Fruit fly (Drosophila melanogaster) whole organism, prepupa: ENCODE results near the gene CG4374.

Experiments
- CG10631 ChIP-seq: fragments of 200-800 bp; sonication (Bioruptor generic); optimal IDR thresholded peaks from 2 replicates; lab custom pipeline; 2016; ENCODE audit warnings: missing biosample characterization, missing genetic modification characterization
- CG10669 ChIP-seq: fragments of 200-800 bp; sonication (Bioruptor generic); optimal IDR thresholded peaks from 3 replicates; lab custom pipeline; 2018; ENCODE audit warnings: missing biosample characterization, mild to moderate bottlenecking, missing genetic modification characterization, moderate library complexity
- CG11294 ChIP-seq: fragments of 200-800 bp; sonication (Bioruptor generic); IDR thresholded peaks from 2 replicates; pipeline ENCODE4 v1.3.6; 2022; ENCODE audit warnings: missing biosample characterization, missing genetic modification characterization
- CG16779 ChIP-seq: fragments of 200-800 bp; sonication (Bioruptor generic); optimal IDR thresholded peaks from 3 replicates; lab custom pipeline; 2017; ENCODE audit warnings: missing biosample characterization, mild to moderate bottlenecking, missing genetic modification characterization
- CG6276 ChIP-seq: fragments of 200-800 bp; sonication (Bioruptor generic); optimal IDR thresholded peaks from 2 replicates; lab custom pipeline; 2017; ENCODE audit warnings: missing biosample characterization, mild to moderate bottlenecking, missing genetic modification characterization
- achi ChIP-seq: fragments of 200-800 bp; sonication (Bioruptor generic); optimal IDR thresholded peaks from 3 replicates; lab custom pipeline; 2016; ENCODE audit warnings: missing biosample characterization, missing genetic modification characterization
- dsx ChIP-seq: fragments of 200-800 bp; optimal IDR thresholded peaks from 3 replicates; lab custom pipeline; 2019; ENCODE audit warnings: missing biosample characterization, mild to moderate bottlenecking, missing genetic modification characterization, moderate library complexity; ENCODE audit not compliant: poor library complexity, severe bottlenecking
- pdm3 ChIP-seq: fragments of 200-800 bp; sonication (Bioruptor generic); optimal IDR thresholded peaks from 3 replicates; lab custom pipeline; 2016; ENCODE audit warnings: missing biosample characterization, missing genetic modification characterization
- salr ChIP-seq, 2 experiments: fragments of 200-800 bp; sonication (Bioruptor generic); optimal IDR thresholded peaks; 3 replicates each; lab custom pipeline; 2016 to 2018; ENCODE audit warnings: missing biosample characterization in 2 of 2, missing genetic modification characterization in 2 of 2, mild to moderate bottlenecking in 1 of 2
- spab ChIP-seq: fragments of 200-800 bp; sonication (Bioruptor generic); optimal IDR thresholded peaks from 2 replicates; lab custom pipeline; 2017; ENCODE audit warnings: missing biosample characterization, mild to moderate bottlenecking, missing genetic modification characterization, missing genetic modification reagents

- TF ChIP-seq pdm3 (GFP tag; lab: Kevin White, UChicago) (peak; percentile 37), salr (GFP tag; optimal IDR thresholded peaks at IDR 0.05; lab: Kevin White, UChicago) (peak in 1 of 2 experiments; percentile 28), CG11294 (GFP tag; lab: Robert Waterston, UW) (no peak), CG16779 (tag; lab: Kevin White, UChicago) (no peak), dsx (GFP tag; lab: Kevin White, UChicago) (no peak), spab (GFP tag; lab: Kevin White, UChicago) (no peak), CG6276 (GFP tag; lab: Kevin White, UChicago) (peak; percentile 59), achi (GFP tag; lab: Kevin White, UChicago) (peak; percentile 17), CG10631 (GFP tag; lab: Kevin White, UChicago) (no peak), CG10669 (GFP tag; lab: Kevin White, UChicago) (no peak)
Measured at dm6 chr3R:23368235-23368634, 103.8 kb downstream of the CG4374 start.
